Fruit fly (Drosophila melanogaster): ENCODE data around the gene Ggamma30A.

Ggamma30A gene

DNA sequence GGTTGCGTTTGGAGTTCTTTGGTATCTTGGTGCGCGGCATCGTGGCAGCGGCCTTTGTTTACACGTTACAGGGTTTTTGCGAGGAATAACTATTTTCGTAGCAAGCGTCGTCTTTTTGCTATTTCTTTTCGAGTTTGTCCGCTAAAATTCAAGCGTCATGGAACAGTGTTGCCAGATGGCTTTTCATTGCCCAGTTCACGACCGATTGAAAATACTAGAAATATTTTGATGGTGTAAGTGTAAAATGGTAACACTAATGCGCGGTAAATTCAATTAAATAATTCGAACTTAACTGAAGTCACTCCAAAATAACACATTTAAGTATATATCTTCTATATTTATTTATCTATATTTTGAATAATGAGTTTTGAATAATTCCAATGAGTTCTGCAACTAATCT lies 3.4 kb upstream of the Ggamma30A start, which contains the start of gene borr (continued):
- TF ChIP-seq CG4424 (GFP tag; optimal IDR thresholded peaks at IDR 0.05) (no peak), Taf1 (GFP tag; IDR thresholded peaks at IDR 0.05) (no peak), trem (tag; optimal IDR thresholded peaks at IDR 0.05) (peak; percentile 54), fd102C (GFP tag; optimal IDR thresholded peaks at IDR 0.05) (no peak), CG17829 (tag; optimal IDR thresholded peaks at IDR 0.05) (peak; percentile 0), YL-1 (GFP tag; optimal IDR thresholded peaks at IDR 0.05) (peak; percentile 20), caup (GFP tag; optimal IDR thresholded peaks at IDR 0.05; ENCODE audit: severe bottlenecking) (no peak), CG13123 (GFP tag; optimal IDR thresholded peaks at IDR 0.05) (no peak), run (tag; optimal IDR thresholded peaks at IDR 0.05) (no peak), MBD-R2 (GFP tag; IDR thresholded peaks at IDR 0.05) (peak; percentile 38), CG3847 (GFP tag; IDR thresholded peaks at IDR 0.05) (peak; percentile 61; the same call in 1 of the 2 replicates), CG2116 (GFP tag; optimal IDR thresholded peaks at IDR 0.05) (peak; percentile 38), Ets65A (GFP tag) (no peak), CG15514 (GFP tag; optimal IDR thresholded peaks at IDR 0.05) (peak; percentile 95), CG10979 (tag; optimal IDR thresholded peaks at IDR 0.05) (no peak), crol (GFP tag; IDR thresholded peaks at IDR 0.05) (no peak), sisA (GFP tag; IDR thresholded peaks at IDR 0.05) (no peak), vfl (GFP tag; optimal IDR thresholded peaks at IDR 0.05) (no peak)

DNA sequence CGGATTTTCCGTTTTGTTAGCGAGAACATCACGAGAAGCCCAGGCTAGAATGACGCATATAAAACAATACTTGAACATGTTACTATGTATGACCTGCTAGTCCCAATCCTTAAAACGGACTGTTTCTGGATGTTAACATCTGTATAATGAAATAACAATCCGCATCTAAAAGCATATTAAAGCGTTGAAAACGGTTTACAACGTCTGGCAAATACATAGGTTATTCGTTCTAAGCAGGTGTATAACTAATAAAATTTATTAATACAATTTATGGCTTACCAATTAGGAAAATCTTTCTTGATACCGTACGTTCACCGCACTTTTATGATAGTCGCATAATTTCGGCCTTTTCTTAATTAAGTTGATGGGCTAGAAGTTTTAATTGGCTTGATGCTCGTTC lies 1.6 kb upstream of the Ggamma30A start, which contains the start of gene lectin-30A:
Gene lectin-30A, minus strand, starts transcription at position 101 of the 400 bp plus-strand sequence.
- no peak for TF ChIP-seq pho (GFP tag; optimal IDR thresholded peaks at IDR 0.05)
- no peak for TF ChIP-seq eve (GFP tag; optimal IDR thresholded peaks at IDR 0.05)
- no peak for TF ChIP-seq CG8089 (GFP tag; optimal IDR thresholded peaks at IDR 0.05)
- no peak for TF ChIP-seq CG12942 (GFP tag; optimal IDR thresholded peaks at IDR 0.05)
- TF ChIP-seq CG34422 (GFP tag; IDR thresholded peaks at IDR 0.05), result no peak
- TF ChIP-seq phol (tag; optimal IDR thresholded peaks at IDR 0.05), result no peak
- no peak for TF ChIP-seq Doc2 (GFP tag; IDR thresholded peaks at IDR 0.05)
- TF ChIP-seq cas (GFP tag; IDR thresholded peaks at IDR 0.05), result no peak
- no peak for TF ChIP-seq NK7.1 (GFP tag; optimal IDR thresholded peaks at IDR 0.05)
- no peak for TF ChIP-seq CG14667 (GFP tag; IDR thresholded peaks at IDR 0.05)
- no peak for TF ChIP-seq Sry-β (GFP tag; optimal IDR thresholded peaks at IDR 0.05)
- no peak for TF ChIP-seq fd3F (GFP tag; optimal IDR thresholded peaks at IDR 0.05)
- TF ChIP-seq vvl (GFP tag; IDR thresholded peaks at IDR 0.05), result no peak
- no peak for TF ChIP-seq br (optimal IDR thresholded peaks at IDR 0.05)
- TF ChIP-seq ara (GFP tag; IDR thresholded peaks at IDR 0.05), result no peak
- TF ChIP-seq Asciz (GFP tag; optimal IDR thresholded peaks at IDR 0.05), result no peak
- no peak for TF ChIP-seq Jarid2 (GFP tag; optimal IDR thresholded peaks at IDR 0.05)
- no peak for TF ChIP-seq slbo (GFP tag; IDR thresholded peaks at IDR 0.05)
- no peak for TF ChIP-seq Camta (GFP tag; optimal IDR thresholded peaks at IDR 0.05)
- no peak for TF ChIP-seq Dbx (GFP tag; IDR thresholded peaks at IDR 0.05)

dm6 chr2L:9266060-9266459 lies 9.7 kb downstream of the Ggamma30A start:
- TF ChIP-seq croc (GFP tag; conservative IDR thresholded peaks at IDR 0.05) (no peak), Lhr (GFP tag; optimal IDR thresholded peaks at IDR 0.05) (no peak), chm (GFP tag; IDR thresholded peaks at IDR 0.05) (no peak), Fer2 (tag; optimal IDR thresholded peaks at IDR 0.05) (no peak), CG10959 (GFP tag; IDR thresholded peaks at IDR 0.05) (no peak), wek (GFP tag; optimal IDR thresholded peaks at IDR 0.05) (no peak)
